Worm (Caenorhabditis elegans) whole organism, L4/young adult: ENCODE results near the gene ugt-48.

Experiments
- dao-5 ChIP-seq: sonication (generic microtip); optimal IDR thresholded peaks from 2 replicates; lab custom pipeline; 2016; ENCODE audit warnings: missing genotype, missing genetic modification characterization, moderate library complexity, missing compliant biosample characterization
- him-1 ChIP-seq: sonication (generic microtip); optimal IDR thresholded peaks from 2 replicates; lab custom pipeline; 2016; ENCODE audit warnings: missing genotype, missing genetic modification reagents, missing genetic modification characterization, missing compliant biosample characterization

- TF ChIP-seq dao-5 (tag; lab: Kevin White, UChicago): no peak
- TF ChIP-seq him-1: no peak
These were observed 11.5 kb downstream of the ugt-48 start, which contains the start of the genes cox-16 and syp-2 for ce11 chrV:5536240-5536811.
